Fruit fly (Drosophila melanogaster) whole organism, embryonic: Measurements from ENCODE around the gene CG5388.

Experiments used
- B-H2 ChIP-seq: fragments of 200-800 bp; sonication (Bioruptor generic); optimal IDR thresholded peaks from 2 replicates; lab custom pipeline; 2018; ENCODE audit warnings: missing biosample characterization, mild to moderate bottlenecking, missing genetic modification characterization
- Bdp1 ChIP-seq: fragments of 200-800 bp; sonication (Bioruptor generic); optimal IDR thresholded peaks from 3 replicates; lab custom pipeline; 2016; ENCODE audit warnings: missing biosample characterization, missing genetic modification characterization
- CG1024 ChIP-seq: fragments of 200-800 bp; sonication (Bioruptor generic); IDR thresholded peaks from 2 replicates; pipeline ENCODE4 v1.3.6; 2022; ENCODE audit warnings: missing biosample characterization, missing genetic modification characterization
- CG10274 ChIP-seq: fragments of 200-800 bp; sonication (Bioruptor generic); optimal IDR thresholded peaks from 3 replicates; lab custom pipeline; 2017; ENCODE audit warnings: missing biosample characterization, mild to moderate bottlenecking, missing genetic modification characterization
- CG10321 ChIP-seq: fragments of 200-800 bp; sonication (Bioruptor generic); IDR thresholded peaks from 2 replicates; pipeline ENCODE4 v1.3.6; 2022; ENCODE audit warnings: missing biosample characterization, missing genetic modification characterization
- CG11085 ChIP-seq: fragments of 200-800 bp; sonication (Bioruptor generic); IDR thresholded peaks from 2 replicates; pipeline ENCODE4 v1.3.6; 2022; ENCODE audit warnings: missing biosample characterization, missing genetic modification characterization
- CG12659 ChIP-seq: fragments of 200-800 bp; sonication (Bioruptor generic); optimal IDR thresholded peaks from 3 replicates; lab custom pipeline; 2017; ENCODE audit warnings: mild to moderate bottlenecking, missing biosample characterization, missing genetic modification reagents, missing genetic modification characterization
- CG12769 ChIP-seq: fragments of 200-800 bp; sonication (Bioruptor generic); optimal IDR thresholded peaks from 2 replicates; lab custom pipeline; 2019; ENCODE audit warnings: missing biosample characterization, mild to moderate bottlenecking, missing genetic modification characterization, moderate library complexity
- CG15011 ChIP-seq: fragments of 200-800 bp; sonication (Bioruptor generic); optimal IDR thresholded peaks from 3 replicates; lab custom pipeline; 2018; ENCODE audit warnings: missing biosample characterization, mild to moderate bottlenecking, missing genetic modification characterization
- CG15479 ChIP-seq: fragments of 200-800 bp; sonication (Bioruptor generic); optimal IDR thresholded peaks from 3 replicates; lab custom pipeline; 2019; ENCODE audit warnings: missing biosample characterization, mild to moderate bottlenecking, missing genetic modification characterization, moderate library complexity
- CG15514 ChIP-seq: fragments of 200-800 bp; sonication (Bioruptor generic); optimal IDR thresholded peaks from 3 replicates; lab custom pipeline; 2017; ENCODE audit warnings: missing biosample characterization, missing genetic modification characterization, mild to moderate bottlenecking, moderate library complexity, missing genetic modification reagents
- CG15696 ChIP-seq: fragments of 200-800 bp; sonication (Bioruptor generic); optimal IDR thresholded peaks from 2 replicates; lab custom pipeline; 2019; ENCODE audit warnings: missing biosample characterization, mild to moderate bottlenecking, missing genetic modification characterization, moderate library complexity
- CG1603 ChIP-seq: fragments of 200-800 bp; sonication (Bioruptor generic); optimal IDR thresholded peaks from 2 replicates; lab custom pipeline; 2019; ENCODE audit warnings: missing biosample characterization, mild to moderate bottlenecking, missing genetic modification characterization, moderate library complexity
- CG31365 ChIP-seq: fragments of 200-800 bp; sonication (Bioruptor generic); optimal IDR thresholded peaks from 2 replicates; lab custom pipeline; 2018; ENCODE audit warnings: missing biosample characterization, mild to moderate bottlenecking, missing genetic modification characterization
- CG4424 ChIP-seq: fragments of 200-800 bp; sonication (Bioruptor generic); optimal IDR thresholded peaks from 3 replicates; lab custom pipeline; 2016; ENCODE audit warnings: missing biosample characterization, missing genetic modification characterization
- CG4617 ChIP-seq: fragments of 200-800 bp; sonication (Bioruptor generic); optimal IDR thresholded peaks from 3 replicates; lab custom pipeline; 2016; ENCODE audit warnings: missing biosample characterization, missing genetic modification characterization, borderline replicate concordance
- CG5953 ChIP-seq: fragments of 200-800 bp; sonication (Bioruptor generic); IDR thresholded peaks from 2 replicates; pipeline ENCODE4 v1.3.6; 2022; ENCODE audit warnings: missing biosample characterization, missing genetic modification characterization
- CG7963 ChIP-seq: fragments of 200-800 bp; sonication (Bioruptor generic); IDR thresholded peaks from 3 replicates; pipeline ENCODE4 v1.3.6; 2022; ENCODE audit warnings: missing biosample characterization, missing genetic modification characterization; ENCODE audit not compliant: partially characterized antibody
- Chrac-16 ChIP-seq: fragments of 200-800 bp; sonication (Bioruptor generic); optimal IDR thresholded peaks from 3 replicates; lab custom pipeline; 2016; ENCODE audit warnings: missing biosample characterization, missing genetic modification characterization
- D ChIP-seq, 2 experiments: fragments of 200-800 bp in 1 of 2; fragments of >200 bp in 1 of 2; sonication (Bioruptor generic) in 1 of 2; optimal IDR thresholded peaks; 2 replicates in 1 of 2; 3 replicates in 1 of 2; lab custom pipeline; 2017; ENCODE audit warnings: mild to moderate bottlenecking in 1 of 2, missing biosample characterization in 1 of 2, missing genetic modification characterization in 1 of 2, missing genetic modification reagents in 1 of 2
- Doc2 ChIP-seq: fragments of 200-800 bp; sonication (Bioruptor generic); IDR thresholded peaks from 2 replicates; pipeline ENCODE4 v1.3.6; 2022; ENCODE audit warnings: missing biosample characterization, missing genetic modification characterization
- Drgx ChIP-seq: fragments of 200-800 bp; sonication (Bioruptor generic); IDR thresholded peaks from 2 replicates; pipeline ENCODE4 v1.3.6; 2022; ENCODE audit warnings: missing biosample characterization, missing genetic modification characterization
- E2f1 ChIP-seq: fragments of 200-800 bp; sonication (Bioruptor generic); IDR thresholded peaks from 2 replicates; pipeline ENCODE4 v1.3.6; 2022; ENCODE audit warnings: missing biosample characterization, missing genetic modification characterization
- Elba2 ChIP-seq: fragments of 200-800 bp; sonication (Bioruptor generic); optimal IDR thresholded peaks from 3 replicates; lab custom pipeline; 2016; ENCODE audit warnings: missing biosample characterization, missing genetic modification characterization
- Hey ChIP-seq: fragments of 200-800 bp; sonication (Bioruptor generic); optimal IDR thresholded peaks from 3 replicates; lab custom pipeline; 2018; ENCODE audit warnings: missing biosample characterization, mild to moderate bottlenecking, missing genetic modification characterization
- Lhr ChIP-seq: fragments of 200-800 bp; sonication (Bioruptor generic); optimal IDR thresholded peaks from 3 replicates; lab custom pipeline; 2017; ENCODE audit warnings: mild to moderate bottlenecking, missing biosample characterization, missing genetic modification reagents, missing genetic modification characterization
- Nf-YA ChIP-seq: fragments of 200-800 bp; sonication (Bioruptor generic); IDR thresholded peaks from 2 replicates; pipeline ENCODE4 v1.3.6; 2022; ENCODE audit warnings: missing biosample characterization, missing genetic modification characterization
- Nf-YC ChIP-seq: fragments of 200-800 bp; optimal IDR thresholded peaks from 3 replicates; lab custom pipeline; 2019; ENCODE audit warnings: missing biosample characterization, mild to moderate bottlenecking, missing genetic modification characterization, moderate library complexity
- Pdp1 ChIP-seq, 2 experiments: fragments of 200-800 bp; sonication (Bioruptor generic); optimal IDR thresholded peaks; 3 replicates each; lab custom pipeline; 2016; ENCODE audit warnings: missing biosample characterization in 2 of 2, missing genetic modification characterization in 2 of 2, mild to moderate bottlenecking in 1 of 2, moderate library complexity in 1 of 2
- Sox102F ChIP-seq: fragments of 200-800 bp; sonication (Bioruptor generic); optimal IDR thresholded peaks from 2 replicates; lab custom pipeline; 2018; ENCODE audit warnings: missing biosample characterization, mild to moderate bottlenecking, missing genetic modification characterization, moderate library complexity
- ap ChIP-seq: fragments of 200-800 bp; sonication (Bioruptor generic); IDR thresholded peaks from 2 replicates; pipeline ENCODE4 v1.3.6; 2022; ENCODE audit warnings: missing biosample characterization, missing genetic modification characterization
- az2 ChIP-seq: fragments of 200-800 bp; sonication (Bioruptor generic); optimal IDR thresholded peaks from 3 replicates; lab custom pipeline; 2016; ENCODE audit warnings: missing biosample characterization, missing genetic modification characterization
- caup ChIP-seq: fragments of 200-800 bp; sonication (Bioruptor generic); optimal IDR thresholded peaks from 3 replicates; lab custom pipeline; 2017; ENCODE audit warnings: missing biosample characterization, mild to moderate bottlenecking, missing genetic modification characterization, moderate library complexity; ENCODE audit not compliant: severe bottlenecking
- emc ChIP-seq: fragments of 200-800 bp; sonication (Bioruptor generic); optimal IDR thresholded peaks from 2 replicates; lab custom pipeline; 2016; ENCODE audit warnings: missing biosample characterization, missing genetic modification characterization
- en ChIP-seq: fragments of 200-800 bp; sonication (Bioruptor generic); optimal IDR thresholded peaks from 2 replicates; lab custom pipeline; 2016; ENCODE audit warnings: missing biosample characterization, missing genetic modification characterization
- fru ChIP-seq: fragments of >200 bp; optimal IDR thresholded peaks from 2 replicates; lab custom pipeline; 2017
- gcm2 ChIP-seq: fragments of 200-800 bp; sonication (Bioruptor generic); optimal IDR thresholded peaks from 2 replicates; lab custom pipeline; 2016; ENCODE audit warnings: missing biosample characterization, missing genetic modification characterization
- p53 ChIP-seq: fragments of 200-800 bp; sonication (Bioruptor generic); optimal IDR thresholded peaks from 2 replicates; lab custom pipeline; 2016; ENCODE audit warnings: missing biosample characterization, missing genetic modification characterization
- pan ChIP-seq, 4 experiments: fragments of >200 bp in 3 of 4; fragments of 200-800 bp in 1 of 4; sonication (Bioruptor generic) in 1 of 4; optimal IDR thresholded peaks in 3 of 4; IDR thresholded peaks in 1 of 4; 2 replicates each; pipeline versions ENCODE4 v1.3.6 to Lab custom; 2017 to 2022; ENCODE audit warnings: missing biosample characterization in 2 of 4, missing genetic modification characterization in 2 of 4, mixed read lengths in 1 of 4
- scrt ChIP-seq: fragments of 200-800 bp; sonication (Bioruptor generic); optimal IDR thresholded peaks from 2 replicates; lab custom pipeline; 2018; ENCODE audit warnings: missing biosample characterization, mild to moderate bottlenecking, missing genetic modification characterization, moderate library complexity
- sd ChIP-seq: fragments of 200-800 bp; sonication (Bioruptor generic); optimal IDR thresholded peaks from 3 replicates; lab custom pipeline; 2018; ENCODE audit warnings: missing biosample characterization, mild to moderate bottlenecking, missing genetic modification characterization, moderate library complexity
- shn ChIP-seq: fragments of 200-800 bp; sonication (Bioruptor generic); optimal IDR thresholded peaks from 3 replicates; lab custom pipeline; 2016; ENCODE audit warnings: missing biosample characterization, missing genetic modification characterization
- sisA ChIP-seq: fragments of 200-800 bp; sonication (Bioruptor generic); IDR thresholded peaks from 2 replicates; pipeline ENCODE4 v1.3.6; 2022; ENCODE audit warnings: missing biosample characterization, missing genetic modification characterization
- sqz ChIP-seq: fragments of 200-800 bp; sonication (Bioruptor generic); optimal IDR thresholded peaks from 3 replicates; lab custom pipeline; 2018; ENCODE audit warnings: missing biosample characterization, mild to moderate bottlenecking, missing genetic modification characterization
- ssp ChIP-seq: fragments of 200-800 bp; sonication (Bioruptor generic); IDR thresholded peaks from 2 replicates; pipeline ENCODE4 v1.3.6; 2022; ENCODE audit warnings: missing biosample characterization, missing genetic modification characterization
- stwl ChIP-seq: fragments of 200-800 bp; sonication (Bioruptor generic); optimal IDR thresholded peaks from 3 replicates; lab custom pipeline; 2018; ENCODE audit warnings: missing biosample characterization, mild to moderate bottlenecking, missing genetic modification characterization, moderate library complexity
- tio ChIP-seq: fragments of 200-800 bp; sonication (Bioruptor generic); optimal IDR thresholded peaks from 2 replicates; lab custom pipeline; 2017; ENCODE audit warnings: missing biosample characterization, missing genetic modification characterization, inconsistent platforms
- ttk ChIP-seq: fragments of 200-800 bp; sonication (Bioruptor generic); IDR thresholded peaks from 2 replicates; pipeline ENCODE4 v2.1.2; 2022; ENCODE audit warnings: missing biosample characterization, missing genetic modification characterization
- vnd ChIP-seq: fragments of 200-800 bp; sonication (Bioruptor generic); IDR thresholded peaks from 3 replicates; pipeline ENCODE4 v1.3.6; 2022; ENCODE audit warnings: missing biosample characterization, missing genetic modification characterization; ENCODE audit not compliant: partially characterized antibody

The CG5388 gene

DNA sequence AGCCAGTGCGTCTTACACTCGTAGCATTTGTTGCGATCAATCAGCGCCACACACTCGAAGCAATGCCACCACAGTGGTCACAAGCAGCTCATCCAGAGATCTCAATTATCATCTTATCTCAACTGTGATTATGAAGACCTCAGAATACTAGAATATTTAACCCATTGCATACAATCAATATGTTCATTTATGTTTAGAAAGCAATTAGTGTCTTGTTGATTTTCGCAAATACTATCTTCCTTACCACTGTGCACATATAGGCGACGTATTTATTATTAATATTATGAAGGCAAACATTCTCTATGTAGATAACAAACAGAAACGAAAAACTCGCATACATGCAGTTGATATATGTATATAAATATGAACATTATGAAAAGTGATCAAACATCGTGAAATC, 18.7 kb upstream of the CG5388 start (continued):
- TF ChIP-seq az2 (GFP tag; lab: Kevin White, UChicago) (peak; percentile 65), CG31365 (tag; lab: Kevin White, UChicago) (peak; percentile 41), Pdp1 (GFP tag; optimal IDR thresholded peaks at IDR 0.05; lab: Kevin White, UChicago) (peak in 1 of 2 experiments; percentile 57), CG7963 (GFP tag; lab: Robert Waterston, UW) (no peak), CG1024 (GFP tag; lab: Robert Waterston, UW) (peak; percentile 39; the same call in 1 of the 2 replicates), CG1603 (peak; percentile 85), stwl (tag; lab: Kevin White, UChicago) (peak; percentile 23), CG10274 (no peak), scrt (GFP tag; lab: Kevin White, UChicago) (peak; percentile 6), CG4424 (GFP tag; lab: Kevin White, UChicago) (peak; percentile 73), CG11085 (GFP tag; lab: Robert Waterston, UW) (peak; percentile 36; the same call in 1 of the 2 replicates), Sox102F (GFP tag; lab: Kevin White, UChicago) (peak; percentile 76), Hey (tag; lab: Kevin White, UChicago) (no peak), en (no peak), ttk (peak; percentile 72), CG12769 (tag; lab: Kevin White, UChicago) (peak; percentile 65), CG12659 (GFP tag; lab: Kevin White, UChicago) (peak; percentile 54), fru (lab: Kevin White, UChicago) (no peak), Doc2 (GFP tag; lab: Robert Waterston, UW) (0 out of 2 replicates have a peak, but pooled peaks have one; percentile 12), CG4617 (GFP tag; lab: Kevin White, UChicago) (no peak), sqz (peak; percentile 36), pan (optimal IDR thresholded peaks at IDR 0.05; lab: Kevin White, UChicago) (no peak), pan (GFP tag; optimal IDR thresholded peaks at IDR 0.05 in 1 of 2, IDR thresholded peaks at IDR 0.05 in 1 of 2) (peak in 1 of 2 experiments; percentile 85), sd (peak; percentile 20), vnd (no peak), CG15479 (GFP tag; lab: Kevin White, UChicago) (peak; percentile 31), tio (GFP tag; lab: Kevin White, UChicago) (peak; percentile 61), D (optimal IDR thresholded peaks at IDR 0.05; lab: Kevin White, UChicago) (no peak), D (GFP tag; optimal IDR thresholded peaks at IDR 0.05; lab: Kevin White, UChicago) (peak; percentile 82), caup (GFP tag; lab: Kevin White, UChicago) (peak; percentile 43), Nf-YC (no peak), CG15514 (peak; percentile 32), Nf-YA (GFP tag; lab: Robert Waterston, UW) (peak; percentile 53; the same call in 1 of the 2 replicates), E2f1 (GFP tag; lab: Robert Waterston, UW) (peak; percentile 63), B-H2 (no peak), Drgx (peak; percentile 91), CG10321 (GFP tag; lab: Robert Waterston, UW) (no peak), emc (no peak), CG5953 (GFP tag; lab: Robert Waterston, UW) (peak; percentile 57; the same call in 1 of the 2 replicates), sisA (GFP tag; lab: Robert Waterston, UW) (peak; percentile 46; the same call in 1 of the 2 replicates), ap (0 out of 2 replicates have a peak, but pooled peaks have one; percentile 21), Lhr (GFP tag; lab: Kevin White, UChicago) (peak; percentile 73), Chrac-16 (GFP tag; lab: Kevin White, UChicago) (peak; percentile 32), shn (GFP tag; lab: Kevin White, UChicago) (peak; percentile 36), Bdp1 (peak; percentile 75), ssp (peak; percentile 35; the same call in 1 of the 2 replicates), gcm2 (GFP tag; lab: Kevin White, UChicago) (peak; percentile 32), CG15696 (tag; lab: Kevin White, UChicago) (peak; percentile 89), p53 (GFP tag; lab: Kevin White, UChicago) (no peak), CG15011 (GFP tag; lab: Kevin White, UChicago) (peak; percentile 62), Elba2 (GFP tag; lab: Kevin White, UChicago) (no peak)
